Worm (Caenorhabditis elegans): ENCODE measurements around the gene K03A11.4.

- TF ChIP-seq dao-5 (tag; optimal IDR thresholded peaks at IDR 0.05) (no peak), W03F9.2 (tag; optimal IDR thresholded peaks at IDR 0.05) (no peak)
Measured at ce11 chrX:13116380-13116779, 38.4 kb downstream of the K03A11.4 start.

Data from whole organism, L4/young adult.